Worm (Caenorhabditis elegans) whole organism, late embryonic: ENCODE results near the gene F25B4.8.

Experiments used
- C38D4.7 ChIP-seq: fragments of 200-800 bp; sonication (Bioruptor generic); optimal IDR thresholded peaks from 2 replicates; lab custom pipeline; 2018; ENCODE audit warnings: mild to moderate bottlenecking, missing genetic modification characterization, moderate library complexity, missing compliant biosample characterization
- K09A11.1 ChIP-seq: sonication (generic microtip); optimal IDR thresholded peaks from 2 replicates; lab custom pipeline; 2017; ENCODE audit warnings: antibody characterized with exemption, mild to moderate bottlenecking, missing genetic modification characterization, missing compliant biosample characterization; ENCODE audit not compliant: insufficient read depth
- ama-1 ChIP-seq: fragments of 150-350 bp; optimal IDR thresholded peaks from 2 replicates; lab custom pipeline; 2014
- ceh-18 ChIP-seq: sonication (generic microtip); optimal IDR thresholded peaks from 2 replicates; lab custom pipeline; 2016; ENCODE audit warnings: missing genetic modification characterization, missing compliant biosample characterization
- ceh-6 ChIP-seq: fragments of 200-800 bp; sonication (Bioruptor generic); optimal IDR thresholded peaks from 2 replicates; lab custom pipeline; 2018; ENCODE audit warnings: mild to moderate bottlenecking, missing genetic modification characterization, missing compliant biosample characterization
- nfya-1 ChIP-seq: sonication (generic microtip); optimal IDR thresholded peaks from 2 replicates; lab custom pipeline; 2017; ENCODE audit warnings: missing genetic modification characterization, mild to moderate bottlenecking, missing compliant biosample characterization, antibody characterized with exemption, moderate library complexity
- nhr-11 ChIP-seq: fragments of 150-350 bp; optimal IDR thresholded peaks from 2 replicates; lab custom pipeline; 2014; ENCODE audit warnings: missing biosample characterization, missing genetic modification characterization
- tbx-2 ChIP-seq: sonication (generic microtip); optimal IDR thresholded peaks from 2 replicates; lab custom pipeline; 2016; ENCODE audit warnings: missing genetic modification characterization, missing compliant biosample characterization

- no peak for TF ChIP-seq ceh-6 (GFP tag; lab: Kevin White, UChicago)
- TF ChIP-seq tbx-2: no peak
- no peak for TF ChIP-seq ama-1
- no peak for TF ChIP-seq C38D4.7
- no peak for TF ChIP-seq K09A11.1 (tag; lab: Kevin White, UChicago)
- TF ChIP-seq nfya-1 (tag; lab: Kevin White, UChicago): no peak
- TF ChIP-seq nhr-11 (tag; lab: Kevin White, UChicago): no peak
- TF ChIP-seq ceh-18 (tag; lab: Kevin White, UChicago): no peak
These were observed 24.2 kb downstream of the F25B4.8 start for ce11 chrV:5667337-5667736.
